Worm (Caenorhabditis elegans) whole organism, early embryonic: Measurements from ENCODE around the gene K02E10.7.
A peak's percentile ranks its signal among the peaks of the same experiment; 100 is the strongest.

Experiments
- B0310.2 ChIP-seq: sonication (generic microtip); optimal IDR thresholded peaks from 2 replicates; lab custom pipeline; 2016; ENCODE audit warnings: mild to moderate bottlenecking, missing genetic modification characterization, missing compliant biosample characterization
- F13C5.2 ChIP-seq: sonication (generic microtip); optimal IDR thresholded peaks from 2 replicates; lab custom pipeline; 2017; ENCODE audit warnings: mild to moderate bottlenecking, missing genetic modification characterization, inconsistent platforms, missing compliant biosample characterization
- aly-1 ChIP-seq: sonication (generic microtip); optimal IDR thresholded peaks from 2 replicates; lab custom pipeline; 2016; ENCODE audit warnings: missing genetic modification characterization, missing compliant biosample characterization
- ama-1 ChIP-seq: fragments of 150-350 bp; optimal IDR thresholded peaks from 2 replicates; lab custom pipeline; 2014
- ceh-13 ChIP-seq: fragments of 200-800 bp; sonication (Bioruptor generic); optimal IDR thresholded peaks from 2 replicates; lab custom pipeline; 2018; ENCODE audit warnings: mild to moderate bottlenecking, missing genetic modification characterization, missing compliant biosample characterization
- ceh-36 ChIP-seq: sonication (generic microtip); optimal IDR thresholded peaks from 2 replicates; lab custom pipeline; 2016; ENCODE audit warnings: missing genetic modification characterization, inconsistent platforms, missing compliant biosample characterization
- ets-7 ChIP-seq: sonication (generic microtip); optimal IDR thresholded peaks from 2 replicates; lab custom pipeline; 2016; ENCODE audit warnings: missing genotype, missing genetic modification characterization, missing compliant biosample characterization
- flt-1 ChIP-seq: fragments of 200-800 bp; sonication (Bioruptor generic); IDR thresholded peaks from 2 replicates; pipeline ENCODE4 v1.3.6; 2022; ENCODE audit warnings: missing genetic modification characterization, missing compliant biosample characterization
- hmbx-1 ChIP-seq: sonication (generic microtip); optimal IDR thresholded peaks from 2 replicates; lab custom pipeline; 2016; ENCODE audit warnings: mild to moderate bottlenecking, missing genetic modification characterization, missing compliant biosample characterization
- hmg-4 ChIP-seq: fragments of 200-800 bp; sonication (Bioruptor generic); optimal IDR thresholded peaks from 2 replicates; lab custom pipeline; 2018; ENCODE audit warnings: mild to moderate bottlenecking, missing genetic modification characterization, missing compliant biosample characterization
- hnd-1 ChIP-seq: sonication (generic microtip); optimal IDR thresholded peaks from 2 replicates; lab custom pipeline; 2016; ENCODE audit warnings: missing genetic modification characterization, missing compliant biosample characterization
- pes-1 ChIP-seq: fragments of 200-800 bp; sonication (Bioruptor generic); IDR thresholded peaks from 2 replicates; pipeline ENCODE4 v1.3.6; 2022; ENCODE audit warnings: missing genetic modification reagents, missing genetic modification characterization, missing compliant biosample characterization
- scrt-1 ChIP-seq: fragments of 200-800 bp; sonication (Bioruptor generic); IDR thresholded peaks from 2 replicates; pipeline ENCODE4 v1.3.6; 2022; ENCODE audit warnings: missing genetic modification characterization, missing compliant biosample characterization
- sea-1 ChIP-seq: fragments of 200-800 bp; sonication (Bioruptor generic); conservative IDR thresholded peaks from 2 replicates; pipeline ENCODE4 v1.3.6; 2022; ENCODE audit warnings: missing genetic modification characterization, missing compliant biosample characterization
- tbx-11 ChIP-seq: fragments of 200-800 bp; sonication (Bioruptor generic); IDR thresholded peaks from 2 replicates; pipeline ENCODE4 v1.3.6; 2022; ENCODE audit warnings: missing genetic modification characterization, missing compliant biosample characterization
- tbx-37 ChIP-seq: fragments of 200-800 bp; sonication (Bioruptor generic); conservative IDR thresholded peaks from 2 replicates; pipeline ENCODE4 v1.3.6; 2022; ENCODE audit warnings: missing genetic modification reagents, missing genetic modification characterization, missing compliant biosample characterization
- tra-4 ChIP-seq: sonication (generic microtip); optimal IDR thresholded peaks from 2 replicates; lab custom pipeline; 2017; ENCODE audit warnings: missing genetic modification characterization, missing compliant biosample characterization

Gene K02E10.7

ce11 chrX:2548884-2549283 is 40.5 kb upstream of the K02E10.7 start, which contains the start of gene smvt-1:
Gene smvt-1 (minus strand): TSS chrX:2548984.
- TF ChIP-seq aly-1 (tag; lab: Kevin White, UChicago) (no peak), tbx-11 (GFP tag; lab: Robert Waterston, UW) (no peak), hmbx-1 (no peak), ceh-13 (GFP tag; lab: Kevin White, UChicago) (no peak), ets-7 (tag; lab: Kevin White, UChicago) (no peak), B0310.2 (tag; lab: Kevin White, UChicago) (no peak), F13C5.2 (tag; lab: Kevin White, UChicago) (no peak), tra-4 (tag; lab: Kevin White, UChicago) (no peak), tbx-37 (GFP tag; lab: Robert Waterston, UW) (no peak), scrt-1 (GFP tag; lab: Robert Waterston, UW) (no peak), ceh-36 (tag; lab: Kevin White, UChicago) (no peak), ama-1 (lab: Kevin White, UChicago) (no peak), sea-1 (no peak)

ce11 chrX:2544645-2545044 is 36.3 kb upstream of the K02E10.7 start:
- TF ChIP-seq hmbx-1 (no peak), ets-7 (tag; lab: Kevin White, UChicago) (no peak), tra-4 (tag; lab: Kevin White, UChicago) (no peak), ceh-13 (GFP tag; lab: Kevin White, UChicago) (no peak), ama-1 (lab: Kevin White, UChicago) (no peak), hnd-1 (tag; lab: Kevin White, UChicago) (no peak), hmg-4 (GFP tag; lab: Kevin White, UChicago) (no peak), sea-1 (no peak), scrt-1 (GFP tag; lab: Robert Waterston, UW) (no peak), pes-1 (no peak), F13C5.2 (tag; lab: Kevin White, UChicago) (no peak)

- TF ChIP-seq pes-1 (no peak), hmbx-1 (no peak), hnd-1 (tag; lab: Kevin White, UChicago) (no peak), hmg-4 (GFP tag; lab: Kevin White, UChicago) (no peak), F13C5.2 (tag; lab: Kevin White, UChicago) (no peak), flt-1 (no peak)
These were observed 35.0 kb upstream of the K02E10.7 start for ce11 chrX:2543353-2543752.

ce11 chrX:2541003-2541521 is 32.7 kb upstream of the K02E10.7 start, which contains the start of gene F52H2.3:
Gene F52H2.3 (minus strand): TSS chrX:2541053.
- TF ChIP-seq tra-4 (tag; lab: Kevin White, UChicago) (no peak), flt-1 (no peak), hmg-4 (GFP tag; lab: Kevin White, UChicago) (no peak), hnd-1 (tag; lab: Kevin White, UChicago) (no peak), ets-7 (tag; lab: Kevin White, UChicago) (no peak), B0310.2 (tag; lab: Kevin White, UChicago) (no peak), hmbx-1 (no peak), sea-1 (no peak), ceh-36 (tag; lab: Kevin White, UChicago) (no peak), aly-1 (tag; lab: Kevin White, UChicago) (no peak), ama-1 (lab: Kevin White, UChicago) (no peak), scrt-1 (GFP tag; lab: Robert Waterston, UW) (no peak), tbx-11 (GFP tag; lab: Robert Waterston, UW) (no peak), pes-1 (no peak), tbx-37 (GFP tag; lab: Robert Waterston, UW) (no peak), F13C5.2 (tag; lab: Kevin White, UChicago) (no peak), ceh-13 (GFP tag; lab: Kevin White, UChicago) (no peak)

- TF ChIP-seq tbx-37 (GFP tag; lab: Robert Waterston, UW) = no peak
- TF ChIP-seq hnd-1 (tag; lab: Kevin White, UChicago) = no peak
- TF ChIP-seq tra-4 (tag; lab: Kevin White, UChicago) = no peak
These were observed 30.4 kb upstream of the K02E10.7 start for ce11 chrX:2538713-2539112.

- TF ChIP-seq hmbx-1 (no peak), tra-4 (tag; lab: Kevin White, UChicago) (no peak), ama-1 (lab: Kevin White, UChicago) (no peak), B0310.2 (tag; lab: Kevin White, UChicago) (peak; percentile 25), ceh-36 (tag; lab: Kevin White, UChicago) (no peak), ets-7 (tag; lab: Kevin White, UChicago) (peak; percentile 46), sea-1 (no peak), hmg-4 (GFP tag; lab: Kevin White, UChicago) (peak; percentile 83), ceh-13 (GFP tag; lab: Kevin White, UChicago) (no peak), F13C5.2 (tag; lab: Kevin White, UChicago) (peak; percentile 64), aly-1 (tag; lab: Kevin White, UChicago) (peak; percentile 51), flt-1 (no peak; the same call in 1 of the 2 replicates), pes-1 (no peak; the same call in 1 of the 2 replicates), tbx-37 (GFP tag; lab: Robert Waterston, UW) (no peak), tbx-11 (GFP tag; lab: Robert Waterston, UW) (no peak), hnd-1 (tag; lab: Kevin White, UChicago) (no peak), scrt-1 (GFP tag; lab: Robert Waterston, UW) (no peak)
These were observed 28.0 kb upstream of the K02E10.7 start for ce11 chrX:2536246-2536772.

- no peak for TF ChIP-seq tbx-37 (GFP tag; lab: Robert Waterston, UW)
- no peak for TF ChIP-seq hmbx-1
- no peak for TF ChIP-seq F13C5.2 (tag; lab: Kevin White, UChicago)
- TF ChIP-seq aly-1 (tag; lab: Kevin White, UChicago) = no peak
- TF ChIP-seq ceh-13 (GFP tag; lab: Kevin White, UChicago) = no peak
- no peak for TF ChIP-seq tbx-11 (GFP tag; lab: Robert Waterston, UW)
- TF ChIP-seq tra-4 (tag; lab: Kevin White, UChicago) = no peak
- TF ChIP-seq hnd-1 (tag; lab: Kevin White, UChicago) = no peak
- TF ChIP-seq ets-7 (tag; lab: Kevin White, UChicago) = no peak
- no peak for TF ChIP-seq sea-1
- TF ChIP-seq pes-1 = no peak
- no peak for TF ChIP-seq hmg-4 (GFP tag; lab: Kevin White, UChicago)
- no peak for TF ChIP-seq scrt-1 (GFP tag; lab: Robert Waterston, UW)
- no peak for TF ChIP-seq ceh-36 (tag; lab: Kevin White, UChicago)
- TF ChIP-seq B0310.2 (tag; lab: Kevin White, UChicago) = no peak
- TF ChIP-seq flt-1 = no peak
- no peak for TF ChIP-seq ama-1 (lab: Kevin White, UChicago)
These were observed 24.0 kb upstream of the K02E10.7 start, which contains the start of gene tbc-12 for ce11 chrX:2532357-2532756. Gene tbc-12 (minus strand): TSS chrX:2532457.
